Worm (Caenorhabditis elegans) whole organism, L4 larva: Measurements from ENCODE around the gene act-2.

ENCODE experiments used
- D1046.2 ChIP-seq: fragments of 200-800 bp; sonication (Bioruptor generic); IDR thresholded peaks from 2 replicates; pipeline ENCODE4 v1.3.6; 2022; ENCODE audit warnings: missing genetic modification characterization, missing compliant biosample characterization
- F10B5.3 ChIP-seq: sonication (generic microtip); optimal IDR thresholded peaks from 2 replicates; lab custom pipeline; 2016; ENCODE audit warnings: mild to moderate bottlenecking, missing genetic modification characterization, missing compliant biosample characterization
- F44E2.7 ChIP-seq: fragments of 200-800 bp; sonication (Bioruptor generic); IDR thresholded peaks from 2 replicates; pipeline ENCODE4 v2.1.2; 2022; ENCODE audit warnings: missing genetic modification characterization, missing compliant biosample characterization
- F49E8.2 ChIP-seq: sonication (generic microtip); optimal IDR thresholded peaks from 2 replicates; lab custom pipeline; 2016; ENCODE audit warnings: missing compliant biosample characterization, mild to moderate bottlenecking, missing genetic modification characterization, borderline replicate concordance
- Y48G9A.11 ChIP-seq: fragments of 200-800 bp; sonication (Bioruptor generic); IDR thresholded peaks from 2 replicates; pipeline ENCODE4 v1.3.6; 2022; ENCODE audit warnings: missing genetic modification reagents, missing genetic modification characterization, missing compliant biosample characterization
- Y75B8A.6 ChIP-seq: fragments of 200-800 bp; sonication (Bioruptor generic); IDR thresholded peaks from 2 replicates; pipeline ENCODE4 v1.3.6; 2022; ENCODE audit warnings: missing genetic modification reagents, missing genetic modification characterization, missing compliant biosample characterization
- ZK337.2 ChIP-seq: fragments of 200-800 bp; sonication (Bioruptor generic); IDR thresholded peaks from 2 replicates; pipeline ENCODE4 v1.3.6; 2022; ENCODE audit warnings: missing genetic modification reagents, missing genetic modification characterization, missing compliant biosample characterization
- aly-2 ChIP-seq: sonication (generic microtip); optimal IDR thresholded peaks from 2 replicates; lab custom pipeline; 2018; ENCODE audit warnings: missing biosample characterization, missing genetic modification characterization
- arid-1 ChIP-seq: fragments of 200-800 bp; sonication (Bioruptor generic); conservative IDR thresholded peaks from 2 replicates; pipeline ENCODE4 v1.3.6; 2022; ENCODE audit warnings: missing genetic modification reagents, missing genetic modification characterization, missing compliant biosample characterization
- attf-4 ChIP-seq: sonication (generic microtip); optimal IDR thresholded peaks from 3 replicates; lab custom pipeline; 2017; ENCODE audit warnings: missing biosample characterization, missing genetic modification characterization
- ceh-20 ChIP-seq: fragments of 200-800 bp; sonication (Bioruptor generic); IDR thresholded peaks from 2 replicates; pipeline ENCODE4 v1.3.6; 2022; ENCODE audit warnings: missing genetic modification reagents, missing genetic modification characterization, missing compliant biosample characterization
- ceh-28 ChIP-seq: fragments of 150-350 bp; optimal IDR thresholded peaks from 2 replicates; lab custom pipeline; 2014; ENCODE audit warnings: missing biosample characterization, missing genetic modification reagents, missing genetic modification characterization
- ceh-62 ChIP-seq: sonication (generic microtip); optimal IDR thresholded peaks from 2 replicates; lab custom pipeline; 2017; ENCODE audit warnings: missing biosample characterization, missing genetic modification characterization
- ces-1 ChIP-seq: fragments of 150-350 bp; sonication (generic microtip); optimal IDR thresholded peaks from 4 replicates; lab custom pipeline; 2014; ENCODE audit warnings: missing biosample characterization, missing genetic modification reagents, missing genetic modification characterization
- ctbp-1 ChIP-seq: fragments of 200-800 bp; sonication (Bioruptor generic); IDR thresholded peaks from 2 replicates; pipeline ENCODE4 v1.3.6; 2022; ENCODE audit warnings: missing genetic modification reagents, missing genetic modification characterization, missing compliant biosample characterization
- daf-16 ChIP-seq, 3 experiments: sonication (generic microtip); optimal IDR thresholded peaks; 2 replicates each; lab custom pipeline; 2016 to 2017; ENCODE audit warnings: missing genetic modification characterization in 3 of 3, missing genetic modification reagents in 3 of 3, mild to moderate bottlenecking in 2 of 3, missing compliant biosample characterization in 2 of 3, missing biosample characterization in 1 of 3, moderate library complexity in 1 of 3
- daf-19 ChIP-seq: fragments of 200-800 bp; sonication (Bioruptor generic); conservative IDR thresholded peaks from 2 replicates; pipeline ENCODE4 v1.3.6; 2022; ENCODE audit warnings: missing genetic modification characterization, missing compliant biosample characterization
- dmd-6 ChIP-seq: fragments of 200-800 bp; sonication (Bioruptor generic); IDR thresholded peaks from 2 replicates; pipeline ENCODE4 v1.3.6; 2022; ENCODE audit warnings: missing genetic modification reagents, missing genetic modification characterization, missing compliant biosample characterization
- dpl-1 ChIP-seq: fragments of 150-350 bp; optimal IDR thresholded peaks from 2 replicates; lab custom pipeline; 2014; ENCODE audit warnings: missing biosample characterization, missing genetic modification reagents, missing genetic modification characterization
- dve-1 ChIP-seq: sonication (generic microtip); optimal IDR thresholded peaks from 2 replicates; lab custom pipeline; 2017; ENCODE audit warnings: antibody characterized with exemption, mild to moderate bottlenecking, missing genetic modification characterization, missing compliant biosample characterization; ENCODE audit not compliant: insufficient read depth
- egl-43 ChIP-seq: fragments of 200-800 bp; sonication (Bioruptor generic); IDR thresholded peaks from 2 replicates; pipeline ENCODE4 v1.3.6; 2022; ENCODE audit warnings: missing genetic modification reagents, missing genetic modification characterization, missing compliant biosample characterization
- fos-1 ChIP-seq: fragments of 150-350 bp; optimal IDR thresholded peaks from 2 replicates; lab custom pipeline; 2014; ENCODE audit warnings: missing biosample characterization, missing genetic modification characterization
- hif-1 ChIP-seq, 2 experiments: sonication (generic microtip); optimal IDR thresholded peaks; 2 replicates each; lab custom pipeline; 2016 to 2017; ENCODE audit warnings: missing compliant biosample characterization in 2 of 2, missing genetic modification characterization in 2 of 2, missing genetic modification reagents in 2 of 2, missing genotype in 2 of 2, mild to moderate bottlenecking in 1 of 2
- hlh-11 ChIP-seq: fragments of 200-800 bp; sonication (Bioruptor generic); optimal IDR thresholded peaks from 2 replicates; lab custom pipeline; 2018; ENCODE audit warnings: mild to moderate bottlenecking, missing genetic modification characterization, missing compliant biosample characterization
- jun-1 ChIP-seq: fragments of 150-350 bp; optimal IDR thresholded peaks from 2 replicates; lab custom pipeline; 2014; ENCODE audit warnings: missing biosample characterization, missing genetic modification reagents, missing genetic modification characterization
- lim-7 ChIP-seq: fragments of 200-800 bp; sonication (Bioruptor generic); IDR thresholded peaks from 2 replicates; pipeline ENCODE4 v1.3.6; 2022; ENCODE audit warnings: missing genetic modification characterization, missing compliant biosample characterization
- lin-1 ChIP-seq: fragments of 200-800 bp; sonication (Bioruptor generic); IDR thresholded peaks from 2 replicates; pipeline ENCODE4 v1.3.6; 2022; ENCODE audit warnings: missing genetic modification reagents, missing genetic modification characterization, missing compliant biosample characterization
- lin-39 ChIP-seq: fragments of 150-350 bp; optimal IDR thresholded peaks from 2 replicates; lab custom pipeline; 2014; ENCODE audit warnings: missing biosample characterization, missing genetic modification reagents, missing genetic modification characterization
- lir-3 ChIP-seq: sonication (generic microtip); optimal IDR thresholded peaks from 2 replicates; lab custom pipeline; 2016; ENCODE audit warnings: mild to moderate bottlenecking, missing genetic modification characterization, missing compliant biosample characterization
- mep-1 ChIP-seq: fragments of 150-350 bp; sonication (generic microtip); optimal IDR thresholded peaks from 3 replicates; lab custom pipeline; 2014; ENCODE audit warnings: missing biosample characterization, missing genetic modification characterization
- mes-2 ChIP-seq: sonication (generic microtip); optimal IDR thresholded peaks from 2 replicates; lab custom pipeline; 2016; ENCODE audit warnings: missing genotype, mild to moderate bottlenecking, missing genetic modification characterization, missing compliant biosample characterization; ENCODE audit not compliant: poor library complexity, severe bottlenecking
- mxl-2 ChIP-seq: fragments of 200-800 bp; sonication (Bioruptor generic); conservative IDR thresholded peaks from 2 replicates; pipeline ENCODE4 v1.3.6; 2022; ENCODE audit warnings: missing genetic modification reagents, missing genetic modification characterization, missing compliant biosample characterization
- mxl-3 ChIP-seq: fragments of 200-800 bp; sonication (Bioruptor generic); optimal IDR thresholded peaks from 2 replicates; lab custom pipeline; 2018; ENCODE audit warnings: mild to moderate bottlenecking, missing genetic modification characterization, missing compliant biosample characterization
- nhr-111 ChIP-seq: fragments of 200-800 bp; sonication (Bioruptor generic); optimal IDR thresholded peaks from 2 replicates; lab custom pipeline; 2018; ENCODE audit warnings: mild to moderate bottlenecking, missing genetic modification characterization, missing compliant biosample characterization
- nhr-237 ChIP-seq: sonication (generic microtip); optimal IDR thresholded peaks from 2 replicates; lab custom pipeline; 2017; ENCODE audit warnings: missing biosample characterization, missing genetic modification characterization
- nhr-25 ChIP-seq: sonication (generic microtip); optimal IDR thresholded peaks from 2 replicates; lab custom pipeline; 2017; ENCODE audit warnings: missing genetic modification characterization, mild to moderate bottlenecking, missing compliant biosample characterization, antibody characterized with exemption, moderate library complexity, borderline replicate concordance; ENCODE audit not compliant: insufficient read depth
- nhr-41 ChIP-seq: fragments of 200-800 bp; sonication (Bioruptor generic); IDR thresholded peaks from 2 replicates; pipeline ENCODE4 v1.3.6; 2022; ENCODE audit warnings: missing genetic modification reagents, missing genetic modification characterization, missing compliant biosample characterization
- nhr-48 ChIP-seq: sonication (generic microtip); optimal IDR thresholded peaks from 2 replicates; lab custom pipeline; 2016; ENCODE audit warnings: mild to moderate bottlenecking, missing genetic modification characterization, missing compliant biosample characterization
- nhr-6 ChIP-seq: fragments of 150-350 bp; optimal IDR thresholded peaks from 2 replicates; lab custom pipeline; 2014; ENCODE audit warnings: missing biosample characterization, missing genetic modification characterization
- nhr-76 ChIP-seq: fragments of 150-350 bp; optimal IDR thresholded peaks from 2 replicates; lab custom pipeline; 2014; ENCODE audit warnings: missing biosample characterization, missing genetic modification characterization
- nhr-77 ChIP-seq: fragments of 150-350 bp; optimal IDR thresholded peaks from 2 replicates; lab custom pipeline; 2014; ENCODE audit warnings: missing biosample characterization, missing genetic modification characterization
- rbr-2 ChIP-seq: sonication (generic microtip); optimal IDR thresholded peaks from 2 replicates; lab custom pipeline; 2016; ENCODE audit warnings: missing genotype, missing genetic modification characterization, missing compliant biosample characterization
- sdz-12 ChIP-seq: fragments of 200-800 bp; sonication (Bioruptor generic); optimal IDR thresholded peaks from 2 replicates; lab custom pipeline; 2018; ENCODE audit warnings: mild to moderate bottlenecking, missing genetic modification characterization, missing compliant biosample characterization
- spr-1 ChIP-seq: sonication (generic microtip); optimal IDR thresholded peaks from 2 replicates; lab custom pipeline; 2016; ENCODE audit warnings: mild to moderate bottlenecking, missing genetic modification characterization, missing compliant biosample characterization
- spr-3 ChIP-seq: fragments of 200-800 bp; sonication (Bioruptor generic); optimal IDR thresholded peaks from 2 replicates; lab custom pipeline; 2018; ENCODE audit warnings: mild to moderate bottlenecking, missing genetic modification characterization, missing compliant biosample characterization
- tag-97 ChIP-seq: fragments of 200-800 bp; sonication (Bioruptor generic); IDR thresholded peaks from 2 replicates; pipeline ENCODE4 v1.3.6; 2022; ENCODE audit warnings: missing genetic modification characterization, missing compliant biosample characterization
- unc-62 ChIP-seq, 3 experiments: fragments of 150-350 bp in 1 of 3; sonication (generic microtip); optimal IDR thresholded peaks in 2 of 3; peaks in 1 of 3; 1 replicate in 1 of 3; 2 replicates in 2 of 3; lab custom pipeline; 2014 to 2017; ENCODE audit warnings: missing biosample characterization in 3 of 3, missing genetic modification characterization in 3 of 3, missing genetic modification reagents in 3 of 3, missing genotype in 1 of 3
- zag-1 ChIP-seq: fragments of 150-350 bp; optimal IDR thresholded peaks from 2 replicates; lab custom pipeline; 2014; ENCODE audit warnings: missing biosample characterization, missing genetic modification characterization
- zfp-2 ChIP-seq: sonication (generic microtip); optimal IDR thresholded peaks from 2 replicates; lab custom pipeline; 2016; ENCODE audit warnings: mild to moderate bottlenecking, missing genetic modification characterization, missing compliant biosample characterization

act-2 gene

ce11 chrV:11039379-11039954 is 38.5 kb downstream of the act-2 start, which contains the start of gene pak-2 (continued):
- TF ChIP-seq hif-1 (tag; optimal IDR thresholded peaks at IDR 0.05; lab: Kevin White, UChicago) (peak in 1 of 2 experiments; percentile 93), ceh-28 (tag; lab: Kevin White, UChicago) (no peak), mxl-2 (no peak), lir-3 (tag; lab: Kevin White, UChicago) (no peak), nhr-25 (peak; percentile 62), mes-2 (tag; lab: Kevin White, UChicago) (peak; percentile 89), lin-1 (GFP tag; lab: Robert Waterston, UW) (no peak), ceh-20 (GFP tag; lab: Robert Waterston, UW) (no peak), daf-16 (GFP tag; optimal IDR thresholded peaks at IDR 0.05; lab: Kevin White, UChicago) (no peak), daf-16 (tag; optimal IDR thresholded peaks at IDR 0.05; lab: Kevin White, UChicago) (peak; percentile 39), sdz-12 (GFP tag; lab: Kevin White, UChicago) (no peak), F10B5.3 (tag; lab: Kevin White, UChicago) (no peak), ZK337.2 (GFP tag; lab: Robert Waterston, UW) (peak; percentile 62; the same call in 1 of the 2 replicates), mep-1 (peak; percentile 90), tag-97 (GFP tag; lab: Robert Waterston, UW) (no peak), nhr-6 (tag; lab: Kevin White, UChicago) (peak; percentile 10), attf-4 (tag; lab: Kevin White, UChicago) (no peak), mxl-3 (GFP tag; lab: Kevin White, UChicago) (peak; percentile 81), jun-1 (no peak), unc-62 (GFP tag; optimal IDR thresholded peaks at IDR 0.05 in 1 of 2; lab: Kevin White, UChicago) (peak in 1 of 2 experiments; percentile 52), unc-62 (tag; optimal IDR thresholded peaks at IDR 0.05; lab: Kevin White, UChicago) (no peak), lin-39 (tag; lab: Kevin White, UChicago) (no peak), F44E2.7 (GFP tag; lab: Robert Waterston, UW) (no peak), arid-1 (GFP tag; lab: Robert Waterston, UW) (no peak), D1046.2 (GFP tag; lab: Robert Waterston, UW) (no peak), F49E8.2 (tag; lab: Kevin White, UChicago) (no peak), dpl-1 (GFP tag; lab: Kevin White, UChicago) (peak; percentile 65), nhr-77 (tag; lab: Kevin White, UChicago) (peak; percentile 83), spr-3 (GFP tag; lab: Kevin White, UChicago) (no peak), nhr-111 (GFP tag; lab: Kevin White, UChicago) (no peak), aly-2 (tag; lab: Kevin White, UChicago) (no peak), ces-1 (GFP tag; lab: Kevin White, UChicago) (no peak), zag-1 (tag; lab: Kevin White, UChicago) (no peak), zfp-2 (tag; lab: Kevin White, UChicago) (no peak), nhr-48 (tag; lab: Kevin White, UChicago) (no peak), nhr-41 (GFP tag; lab: Robert Waterston, UW) (no peak), nhr-237 (tag; lab: Kevin White, UChicago) (no peak), lim-7 (GFP tag; lab: Robert Waterston, UW) (no peak), dmd-6 (peak; percentile 35; the same call in 1 of the 2 replicates), spr-1 (tag; lab: Kevin White, UChicago) (no peak), daf-19 (GFP tag; lab: Robert Waterston, UW) (0 out of 2 replicates have a peak, but pooled peaks have one; percentile 44), nhr-76 (tag; lab: Kevin White, UChicago) (no peak), fos-1 (tag; lab: Kevin White, UChicago) (no peak), ceh-62 (tag; lab: Kevin White, UChicago) (no peak), hlh-11 (tag; lab: Kevin White, UChicago) (peak; percentile 72), rbr-2 (tag; lab: Kevin White, UChicago) (peak; percentile 68), Y75B8A.6 (GFP tag; lab: Robert Waterston, UW) (no peak), Y48G9A.11 (GFP tag; lab: Robert Waterston, UW) (0 out of 2 replicates have a peak, but pooled peaks have one; percentile 45), ctbp-1 (GFP tag; lab: Robert Waterston, UW) (no peak), egl-43 (GFP tag; lab: Robert Waterston, UW) (no peak), dve-1 (tag; lab: Kevin White, UChicago) (peak; percentile 74)
